Worm (Caenorhabditis elegans) whole organism, L2 larva: ENCODE measurements around the gene fbxl-3.

Source experiments
- ama-1 ChIP-seq: fragments of 150-350 bp; optimal IDR thresholded peaks from 2 replicates; lab custom pipeline; 2018; ENCODE audit warnings: inconsistent platforms
- lin-11 ChIP-seq: fragments of 150-350 bp; sonication (generic microtip); optimal IDR thresholded peaks from 2 replicates; lab custom pipeline; 2014; ENCODE audit warnings: missing biosample characterization, missing genetic modification characterization, inconsistent platforms, mixed read lengths
- lin-39 ChIP-seq: fragments of 150-350 bp; optimal IDR thresholded peaks from 2 replicates; lab custom pipeline; 2014; ENCODE audit warnings: missing biosample characterization, missing genetic modification reagents, missing genetic modification characterization
- sem-4 ChIP-seq: fragments of 150-350 bp; optimal IDR thresholded peaks from 2 replicates; lab custom pipeline; 2014; ENCODE audit warnings: missing biosample characterization, missing genetic modification reagents, missing genetic modification characterization
- unc-62 ChIP-seq: fragments of 150-350 bp; optimal IDR thresholded peaks from 2 replicates; lab custom pipeline; 2014; ENCODE audit warnings: missing biosample characterization, missing genetic modification reagents, missing genetic modification characterization
- zag-1 ChIP-seq: fragments of 150-350 bp; optimal IDR thresholded peaks from 2 replicates; lab custom pipeline; 2014; ENCODE audit warnings: missing biosample characterization, missing genetic modification characterization

DNA sequence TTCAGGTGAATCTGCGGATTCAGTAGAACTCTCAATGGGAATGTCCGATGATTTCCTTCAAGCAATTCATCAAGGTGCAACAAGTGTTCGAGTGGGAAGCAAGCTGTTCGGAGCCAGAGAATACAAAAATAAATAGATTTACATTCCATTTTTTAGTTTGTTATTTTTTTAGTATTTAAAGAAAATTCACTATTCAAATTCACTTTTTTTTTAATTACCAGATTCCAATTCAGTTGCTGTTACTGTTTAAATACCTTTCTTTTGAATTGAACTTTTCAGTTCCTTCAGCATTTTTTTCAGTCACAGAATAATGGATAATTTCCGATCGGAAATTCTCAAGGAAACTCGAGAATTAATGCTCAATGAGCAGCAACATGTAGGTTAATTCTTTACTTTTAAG, 46.9 kb downstream of the fbxl-3 start, which contains the start of gene F09E5.7:
- TF ChIP-seq zag-1 (tag; lab: Kevin White, UChicago) (no peak), ama-1 (lab: Kevin White, UChicago) (no peak), lin-39 (no peak), unc-62 (GFP tag; lab: Kevin White, UChicago) (no peak), lin-11 (tag; lab: Kevin White, UChicago) (no peak), sem-4 (tag; lab: Kevin White, UChicago) (no peak)
